Worm (Caenorhabditis elegans) whole organism, L3 larva: Measurements from ENCODE around the gene R02F11.9.

Experiments used
- egl-27 ChIP-seq: sonication (generic microtip); optimal IDR thresholded peaks from 4 replicates; lab custom pipeline; 2017; ENCODE audit warnings: missing biosample characterization, missing genetic modification reagents, missing genetic modification characterization
- egl-5 ChIP-seq: fragments of 150-350 bp; optimal IDR thresholded peaks from 2 replicates; lab custom pipeline; 2017; ENCODE audit warnings: missing biosample characterization, missing genetic modification reagents, missing genetic modification characterization, inconsistent platforms
- fkh-10 ChIP-seq: sonication (generic microtip); optimal IDR thresholded peaks from 2 replicates; lab custom pipeline; 2017; ENCODE audit warnings: missing biosample characterization, missing genetic modification reagents, missing genetic modification characterization
- jun-1 ChIP-seq: fragments of 150-350 bp; optimal IDR thresholded peaks from 2 replicates; lab custom pipeline; 2014; ENCODE audit warnings: missing biosample characterization, missing genetic modification reagents, missing genetic modification characterization
- nfya-1 ChIP-seq: sonication (generic microtip); optimal IDR thresholded peaks from 2 replicates; lab custom pipeline; 2017; ENCODE audit warnings: missing genetic modification characterization, mild to moderate bottlenecking, missing compliant biosample characterization, antibody characterized with exemption, moderate library complexity; ENCODE audit not compliant: insufficient read depth
- nhr-77 ChIP-seq: fragments of 150-350 bp; optimal IDR thresholded peaks from 2 replicates; lab custom pipeline; 2014; ENCODE audit warnings: missing biosample characterization, missing genetic modification characterization
- pqm-1 ChIP-seq: fragments of 150-350 bp; optimal IDR thresholded peaks from 2 replicates; lab custom pipeline; 2017; ENCODE audit warnings: missing biosample characterization, missing genetic modification characterization, inconsistent platforms
- skn-1 ChIP-seq: fragments of 150-350 bp; optimal IDR thresholded peaks from 2 replicates; lab custom pipeline; 2014; ENCODE audit warnings: missing biosample characterization, missing genetic modification characterization
- tbx-2 ChIP-seq: sonication (generic microtip); optimal IDR thresholded peaks from 2 replicates; lab custom pipeline; 2016; ENCODE audit warnings: mild to moderate bottlenecking, missing genetic modification characterization, missing compliant biosample characterization
- ztf-11 ChIP-seq: fragments of 150-350 bp; optimal IDR thresholded peaks from 2 replicates; lab custom pipeline; 2014; ENCODE audit warnings: missing biosample characterization, missing genetic modification characterization

DNA sequence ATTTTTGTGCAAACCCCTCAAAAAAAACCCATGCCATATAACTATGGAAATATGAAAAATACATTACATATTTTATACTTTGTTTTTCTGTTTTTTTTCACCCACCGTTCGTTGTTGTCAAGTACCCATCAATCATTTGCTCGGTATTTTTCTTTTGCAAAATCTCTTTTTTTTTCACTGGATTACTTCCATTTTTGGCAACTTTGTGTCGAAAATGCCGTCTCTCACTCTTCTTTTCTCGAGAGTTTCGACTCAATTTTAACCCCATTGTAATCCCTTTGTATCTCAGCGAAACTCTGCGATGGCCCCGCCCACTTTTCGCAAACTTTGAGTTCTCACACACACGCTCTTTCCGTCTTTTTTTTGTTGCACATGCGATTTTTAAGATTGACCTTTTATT lies 12.1 kb upstream of the R02F11.9 start:
- no peak for TF ChIP-seq jun-1 (tag; lab: Kevin White, UChicago)
- no peak for TF ChIP-seq fkh-10 (GFP tag; lab: Kevin White, UChicago)
- TF ChIP-seq egl-5 (tag; lab: Kevin White, UChicago): no peak
- no peak for TF ChIP-seq nhr-77
- peak; percentile 23 for TF ChIP-seq nfya-1
- TF ChIP-seq skn-1 (tag; lab: Kevin White, UChicago): no peak
- no peak for TF ChIP-seq tbx-2
- no peak for TF ChIP-seq egl-27 (tag; lab: Kevin White, UChicago)
- TF ChIP-seq pqm-1: no peak
- no peak for TF ChIP-seq ztf-11 (tag; lab: Kevin White, UChicago)
